Worm (Caenorhabditis elegans): ENCODE results near the gene C31H2.14.

C31H2.14 gene

DNA sequence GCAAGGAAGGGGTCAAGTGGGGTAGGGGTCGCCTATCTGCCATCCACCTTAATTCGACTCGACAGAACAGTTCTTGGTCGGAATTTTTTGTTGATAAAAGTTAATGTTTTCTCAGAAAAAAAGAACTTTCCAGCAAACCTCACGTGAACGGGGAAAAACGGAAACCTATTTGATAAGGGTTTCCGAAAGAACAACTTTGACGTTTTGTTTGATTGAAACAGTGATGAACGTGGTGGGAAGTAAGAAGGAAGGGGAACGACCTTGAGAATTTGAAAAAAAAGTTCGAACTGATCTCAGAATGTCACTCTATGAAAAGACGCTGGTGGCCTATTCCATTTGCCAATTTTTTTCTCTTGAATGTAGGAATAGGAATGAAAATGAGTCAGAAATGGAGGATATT, 25.6 kb upstream of the C31H2.14 start:
- TF ChIP-seq unc-130 (tag; optimal IDR thresholded peaks at IDR 0.05), result peak; percentile 2
- no peak for TF ChIP-seq isw-1 (GFP tag; IDR thresholded peaks at IDR 0.05)
- no peak for TF ChIP-seq sox-4 (tag; optimal IDR thresholded peaks at IDR 0.05)
- TF ChIP-seq elt-3 (tag; optimal IDR thresholded peaks at IDR 0.05), result peak in 1 of 6 experiments; percentile 80
- no peak for TF ChIP-seq ztf-11 (tag; optimal IDR thresholded peaks at IDR 0.05)
- TF ChIP-seq nhr-85 (tag), result peak; percentile 73
- TF ChIP-seq lin-14 (GFP tag; optimal IDR thresholded peaks at IDR 0.05), result peak; percentile 13
- peak; percentile 51 for TF ChIP-seq blmp-1 (tag; optimal IDR thresholded peaks at IDR 0.05)

DNA sequence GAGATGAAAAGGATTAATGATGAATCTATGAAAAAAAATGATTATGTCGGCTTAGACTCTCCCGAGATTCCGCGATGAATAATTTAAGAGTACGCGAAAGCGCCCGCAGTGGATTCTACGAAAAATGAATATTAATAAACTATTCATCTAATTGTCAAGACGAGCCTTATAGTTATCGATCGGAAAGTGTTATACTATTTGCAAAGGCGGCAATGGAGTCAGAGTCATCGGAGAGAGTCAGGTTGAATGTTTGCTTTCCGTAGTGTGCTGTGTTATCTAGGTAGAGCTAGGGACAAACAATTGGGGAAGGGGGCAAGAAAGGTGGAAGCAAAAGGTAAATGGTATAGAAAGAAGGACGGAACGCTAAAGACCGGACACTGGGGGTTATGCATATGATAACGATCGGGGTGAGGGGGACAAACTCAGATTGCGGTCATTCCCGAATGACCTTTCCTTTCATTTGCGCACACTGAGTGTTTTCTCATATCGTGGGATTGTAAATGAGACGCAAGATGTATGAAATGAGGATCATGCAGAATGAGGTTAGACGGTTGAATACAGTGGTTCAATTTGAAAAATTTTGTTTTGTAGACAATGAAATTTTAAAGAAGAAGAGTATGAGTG, 25.1 kb upstream of the C31H2.14 start:
- TF ChIP-seq sox-4 (tag; optimal IDR thresholded peaks at IDR 0.05) (no peak), fos-1 (tag; optimal IDR thresholded peaks at IDR 0.05) (no peak), nhr-71 (tag; optimal IDR thresholded peaks at IDR 0.05) (peak; percentile 18), hlh-17 (GFP tag; optimal IDR thresholded peaks at IDR 0.05; ENCODE audit: borderline replicate concordance) (no peak), nhr-47 (tag; optimal IDR thresholded peaks at IDR 0.05) (peak; percentile 40), ztf-11 (tag; optimal IDR thresholded peaks at IDR 0.05) (peak in 1 of 2 experiments; percentile 15), jun-1 (tag; optimal IDR thresholded peaks at IDR 0.05) (no peak), nhr-20 (tag; optimal IDR thresholded peaks at IDR 0.05) (no peak), efl-1 (optimal IDR thresholded peaks at IDR 0.05) (no peak), efl-1 (GFP tag; optimal IDR thresholded peaks at IDR 0.05 in 1 of 2) (peak in 1 of 2 experiments; percentile 67), blmp-1 (tag; optimal IDR thresholded peaks at IDR 0.05) (peak; percentile 3), alr-1 (tag; optimal IDR thresholded peaks at IDR 0.05; ENCODE audit: borderline replicate concordance) (no peak), egl-13 (tag; optimal IDR thresholded peaks at IDR 0.05) (peak; percentile 58), lin-15B (tag; optimal IDR thresholded peaks at IDR 0.05) (no peak), pag-3 (tag; optimal IDR thresholded peaks at IDR 0.05; ENCODE audit: borderline replicate concordance, insufficient read depth) (no peak), tlp-1 (tag; optimal IDR thresholded peaks at IDR 0.05) (no peak), fkh-8 (tag; optimal IDR thresholded peaks at IDR 0.05) (peak; percentile 30), ceh-90 (tag; optimal IDR thresholded peaks at IDR 0.05) (no peak), aly-2 (tag; optimal IDR thresholded peaks at IDR 0.05) (no peak), hpl-2 (GFP tag; optimal IDR thresholded peaks at IDR 0.05) (no peak), nhr-12 (tag; optimal IDR thresholded peaks at IDR 0.05) (no peak), unc-86 (tag; optimal IDR thresholded peaks at IDR 0.05) (peak; percentile 71), dsc-1 (tag; optimal IDR thresholded peaks at IDR 0.05) (peak; percentile 87), lin-14 (GFP tag; optimal IDR thresholded peaks at IDR 0.05) (no peak), dpl-1 (GFP tag; optimal IDR thresholded peaks at IDR 0.05) (no peak), nhr-85 (tag) (peak; percentile 7), ceh-63 (GFP tag; optimal IDR thresholded peaks at IDR 0.05) (no peak)

DNA sequence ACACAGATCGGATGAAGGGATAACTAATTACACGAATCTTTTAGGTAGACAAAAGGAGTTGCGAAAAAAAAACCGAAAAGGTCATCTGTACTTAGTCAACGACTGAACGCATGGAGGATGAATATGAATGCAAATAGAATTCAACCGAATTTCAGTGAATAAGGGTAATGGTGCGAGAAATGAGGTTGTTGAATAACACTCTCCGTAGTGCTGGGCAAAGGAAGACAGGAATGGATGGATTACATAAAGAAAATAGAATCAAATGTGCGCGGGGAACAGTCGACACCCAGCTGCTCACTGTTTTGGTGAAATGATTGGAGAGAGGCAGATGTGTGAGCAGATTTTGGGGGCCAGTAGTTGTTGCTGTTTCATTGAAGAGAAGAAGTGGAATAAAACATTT, 23.7 kb upstream of the C31H2.14 start:
- TF ChIP-seq unc-30 (tag; optimal IDR thresholded peaks at IDR 0.05) (no peak), blmp-1 (tag; optimal IDR thresholded peaks at IDR 0.05) (peak; percentile 9)

- TF ChIP-seq fos-1 (tag; optimal IDR thresholded peaks at IDR 0.05) (no peak), fkh-4 (tag; optimal IDR thresholded peaks at IDR 0.05; ENCODE audit: borderline replicate concordance) (no peak), nhr-71 (tag; optimal IDR thresholded peaks at IDR 0.05) (peak; percentile 4), dsc-1 (tag; optimal IDR thresholded peaks at IDR 0.05) (peak; percentile 15), irx-1 (tag; optimal IDR thresholded peaks at IDR 0.05) (no peak), nhr-47 (tag; optimal IDR thresholded peaks at IDR 0.05) (peak; percentile 10), ces-1 (GFP tag; optimal IDR thresholded peaks at IDR 0.05) (peak; percentile 89), fkh-8 (tag; optimal IDR thresholded peaks at IDR 0.05) (no peak), fkh-10 (GFP tag; optimal IDR thresholded peaks at IDR 0.05) (no peak), zag-1 (tag; optimal IDR thresholded peaks at IDR 0.05) (no peak), nhr-85 (tag) (peak; percentile 10), isw-1 (GFP tag; IDR thresholded peaks at IDR 0.05) (no peak), egl-27 (tag; optimal IDR thresholded peaks at IDR 0.05) (no peak), Y116A8C.19 (tag; optimal IDR thresholded peaks at IDR 0.05; ENCODE audit: borderline replicate concordance) (no peak), egl-13 (tag; optimal IDR thresholded peaks at IDR 0.05) (peak; percentile 43), C04F5.9 (tag; optimal IDR thresholded peaks at IDR 0.05) (no peak), lin-14 (GFP tag; optimal IDR thresholded peaks at IDR 0.05) (peak; percentile 55)
Measured at ce11 chrX:5129447-5129846, 18.6 kb upstream of the C31H2.14 start.
